Worm (Caenorhabditis elegans) whole organism, mixed stage, embryonic: Measurements from ENCODE around the gene H25P19.1.

Experiments
- hlh-1 ChIP-seq: fragments of 150-350 bp; optimal IDR thresholded peaks from 2 replicates; lab custom pipeline; 2014; ENCODE audit warnings: missing biosample characterization, missing genetic modification reagents, missing genetic modification characterization
- lin-13 ChIP-seq: fragments of 150-350 bp; optimal IDR thresholded peaks from 2 replicates; lab custom pipeline; 2014; ENCODE audit warnings: missing biosample characterization, missing genetic modification characterization
- mab-5 ChIP-seq: fragments of 150-350 bp; optimal IDR thresholded peaks from 2 replicates; lab custom pipeline; 2014; ENCODE audit warnings: missing biosample characterization, missing genetic modification characterization
- mep-1 ChIP-seq: fragments of 150-350 bp; optimal IDR thresholded peaks from 2 replicates; lab custom pipeline; 2017; ENCODE audit warnings: missing biosample characterization, missing genetic modification reagents, missing genetic modification characterization, inconsistent platforms
- nhr-12 ChIP-seq: fragments of 150-350 bp; optimal IDR thresholded peaks from 2 replicates; lab custom pipeline; 2014; ENCODE audit warnings: missing biosample characterization, missing genetic modification characterization
- snpc-4 ChIP-seq: fragments of 150-350 bp; optimal IDR thresholded peaks from 2 replicates; lab custom pipeline; 2014; ENCODE audit warnings: missing biosample characterization, missing genetic modification characterization
- sptf-1 ChIP-seq: sonication (generic microtip); optimal IDR thresholded peaks from 2 replicates; lab custom pipeline; 2017; ENCODE audit warnings: mild to moderate bottlenecking, missing genetic modification characterization, moderate library complexity, missing compliant biosample characterization
- unc-39 ChIP-seq: fragments of 150-350 bp; optimal IDR thresholded peaks from 2 replicates; lab custom pipeline; 2014; ENCODE audit warnings: missing biosample characterization, missing genetic modification characterization
- unc-62 ChIP-seq: fragments of 150-350 bp; optimal IDR thresholded peaks from 2 replicates; lab custom pipeline; 2014; ENCODE audit warnings: missing biosample characterization, missing genetic modification reagents, missing genetic modification characterization
- zip-8 ChIP-seq: fragments of 150-350 bp; optimal IDR thresholded peaks from 2 replicates; lab custom pipeline; 2014; ENCODE audit warnings: missing biosample characterization, missing genetic modification characterization
- ztf-11 ChIP-seq: fragments of 150-350 bp; optimal IDR thresholded peaks from 2 replicates; lab custom pipeline; 2014; ENCODE audit warnings: missing biosample characterization, missing genetic modification characterization

ce11 chrV:692720-693422, 5.4 kb downstream of the H25P19.1 start, which contains the start of gene srx-4:
- no peak for TF ChIP-seq zip-8 (tag; lab: Kevin White, UChicago)
- no peak for TF ChIP-seq unc-62
- TF ChIP-seq snpc-4 (tag; lab: Kevin White, UChicago) = no peak
- no peak for TF ChIP-seq nhr-12
- no peak for TF ChIP-seq mep-1 (tag; lab: Kevin White, UChicago)
- no peak for TF ChIP-seq ztf-11
- no peak for TF ChIP-seq hlh-1
- no peak for TF ChIP-seq mab-5 (tag; lab: Kevin White, UChicago)
- no peak for TF ChIP-seq sptf-1 (tag; lab: Kevin White, UChicago)
- TF ChIP-seq lin-13 = no peak
- TF ChIP-seq unc-39 = no peak
